Fruit fly (Drosophila melanogaster): Measurements from ENCODE around the gene Edg78E.

Gene Edg78E

dm6 chr3L:21304400-21304799 is 6.8 kb upstream of the Edg78E start, which contains the start of the genes CG11309 and CG7632:
Gene CG11309 (minus strand): TSS chr3L:21304658.
Gene CG7632 (plus strand): TSS chr3L:21304697.
- TF ChIP-seq insv (optimal IDR thresholded peaks at IDR 0.05) (no peak), h (optimal IDR thresholded peaks at IDR 0.05) (no peak), Myc (optimal IDR thresholded peaks at IDR 0.05) (no peak), Sin3A (optimal IDR thresholded peaks at IDR 0.05) (no peak), psq (optimal IDR thresholded peaks at IDR 0.05) (no peak), ttk (optimal IDR thresholded peaks at IDR 0.05) (no peak)

dm6 chr3L:21303659-21304058 is 6.1 kb upstream of the Edg78E start:
- TF ChIP-seq psq (optimal IDR thresholded peaks at IDR 0.05) (no peak), insv (optimal IDR thresholded peaks at IDR 0.05) (no peak), ttk (optimal IDR thresholded peaks at IDR 0.05) (no peak), h (optimal IDR thresholded peaks at IDR 0.05) (no peak), Sin3A (optimal IDR thresholded peaks at IDR 0.05) (no peak), Myc (optimal IDR thresholded peaks at IDR 0.05) (no peak)

- TF ChIP-seq Sin3A (optimal IDR thresholded peaks at IDR 0.05) (no peak), insv (optimal IDR thresholded peaks at IDR 0.05) (no peak), h (optimal IDR thresholded peaks at IDR 0.05) (no peak), psq (optimal IDR thresholded peaks at IDR 0.05) (no peak), Myc (optimal IDR thresholded peaks at IDR 0.05) (no peak), ttk (optimal IDR thresholded peaks at IDR 0.05) (no peak)
Observed at dm6 chr3L:21302493-21302892, 4.9 kb upstream of the Edg78E start.

dm6 chr3L:21301737-21302487 is 4.3 kb upstream of the Edg78E start:
- TF ChIP-seq Sin3A (optimal IDR thresholded peaks at IDR 0.05) = no peak
- TF ChIP-seq h (optimal IDR thresholded peaks at IDR 0.05) = no peak
- TF ChIP-seq Myc (optimal IDR thresholded peaks at IDR 0.05) = no peak
- no peak for TF ChIP-seq psq (optimal IDR thresholded peaks at IDR 0.05)
- no peak for TF ChIP-seq insv (optimal IDR thresholded peaks at IDR 0.05)
- no peak for TF ChIP-seq ttk (optimal IDR thresholded peaks at IDR 0.05)

dm6 chr3L:21300280-21300679 is 2.7 kb upstream of the Edg78E start, which contains the start of gene Cpr78Cc:
Gene Cpr78Cc (plus strand): TSS chr3L:21300580.
- TF ChIP-seq insv (optimal IDR thresholded peaks at IDR 0.05) (no peak), ttk (optimal IDR thresholded peaks at IDR 0.05) (no peak), psq (optimal IDR thresholded peaks at IDR 0.05) (no peak), h (optimal IDR thresholded peaks at IDR 0.05) (no peak), Myc (optimal IDR thresholded peaks at IDR 0.05) (no peak)

dm6 chr3L:21299203-21299602 is 1.6 kb upstream of the Edg78E start:
- no peak for TF ChIP-seq h (optimal IDR thresholded peaks at IDR 0.05)
- TF ChIP-seq Sin3A (optimal IDR thresholded peaks at IDR 0.05) = no peak
- no peak for TF ChIP-seq ttk (optimal IDR thresholded peaks at IDR 0.05)
- TF ChIP-seq psq (optimal IDR thresholded peaks at IDR 0.05) = no peak
- no peak for TF ChIP-seq Myc (optimal IDR thresholded peaks at IDR 0.05)
- no peak for TF ChIP-seq insv (optimal IDR thresholded peaks at IDR 0.05)

- TF ChIP-seq Sin3A (optimal IDR thresholded peaks at IDR 0.05) (no peak), ttk (optimal IDR thresholded peaks at IDR 0.05) (no peak), psq (optimal IDR thresholded peaks at IDR 0.05) (no peak), insv (optimal IDR thresholded peaks at IDR 0.05) (no peak), h (optimal IDR thresholded peaks at IDR 0.05) (no peak), Myc (optimal IDR thresholded peaks at IDR 0.05) (no peak)
Observed at dm6 chr3L:21298375-21298774, 772 bp upstream of the Edg78E start, which contains the start of gene CG43702. Gene CG43702 (plus strand): TSS chr3L:21298675.

dm6 chr3L:21294202-21294601 is 3.4 kb downstream of the Edg78E start, which contains the start of gene Cpr78Cb:
Gene Cpr78Cb (plus strand): TSS chr3L:21294492.
- TF ChIP-seq Sin3A (optimal IDR thresholded peaks at IDR 0.05) (no peak), ttk (optimal IDR thresholded peaks at IDR 0.05) (no peak), h (optimal IDR thresholded peaks at IDR 0.05) (no peak), psq (optimal IDR thresholded peaks at IDR 0.05) (no peak), Myc (optimal IDR thresholded peaks at IDR 0.05) (no peak), insv (optimal IDR thresholded peaks at IDR 0.05) (no peak)

dm6 chr3L:21292700-21293099 is 4.9 kb downstream of the Edg78E start, which contains the start of gene Cpr78Ca:
Gene Cpr78Ca (minus strand): TSS chr3L:21292800.
- no peak for TF ChIP-seq Myc (optimal IDR thresholded peaks at IDR 0.05)
- no peak for TF ChIP-seq psq (optimal IDR thresholded peaks at IDR 0.05)
- TF ChIP-seq h (optimal IDR thresholded peaks at IDR 0.05) = no peak
- TF ChIP-seq Sin3A (optimal IDR thresholded peaks at IDR 0.05) = no peak
- TF ChIP-seq ttk (optimal IDR thresholded peaks at IDR 0.05) = no peak
- no peak for TF ChIP-seq insv (optimal IDR thresholded peaks at IDR 0.05)

dm6 chr3L:21291055-21291454 is 6.5 kb downstream of the Edg78E start:
- TF ChIP-seq Myc (optimal IDR thresholded peaks at IDR 0.05) (no peak), insv (optimal IDR thresholded peaks at IDR 0.05) (no peak)

- TF ChIP-seq insv (optimal IDR thresholded peaks at IDR 0.05) = no peak
- TF ChIP-seq Myc (optimal IDR thresholded peaks at IDR 0.05) = no peak
- no peak for TF ChIP-seq ttk (optimal IDR thresholded peaks at IDR 0.05)
- no peak for TF ChIP-seq h (optimal IDR thresholded peaks at IDR 0.05)
- TF ChIP-seq psq (optimal IDR thresholded peaks at IDR 0.05) = no peak
- no peak for TF ChIP-seq Sin3A (optimal IDR thresholded peaks at IDR 0.05)
Observed at dm6 chr3L:21290336-21290735, 7.3 kb downstream of the Edg78E start.

- TF ChIP-seq Myc (optimal IDR thresholded peaks at IDR 0.05) (no peak), Sin3A (optimal IDR thresholded peaks at IDR 0.05) (no peak), insv (optimal IDR thresholded peaks at IDR 0.05) (no peak)
Observed at dm6 chr3L:21285639-21286338, 11.8 kb downstream of the Edg78E start, which contains the start of the genes CG12974 and pzg. Gene CG12974 (minus strand): TSS chr3L:21285962. Gene pzg (plus strand): TSS chr3L:21286099.

All from Kc167 (cell line).